Fruit fly (Drosophila melanogaster): ENCODE measurements around the gene Ost48.

Gene Ost48

dm6 chrX:9159736-9160135, 1.4 kb upstream of the Ost48 start, which contains the start of gene NdufA3 (continued):
- TF ChIP-seq CG12299 (tag; optimal IDR thresholded peaks at IDR 0.05) (no peak), grau (tag; optimal IDR thresholded peaks at IDR 0.05) (no peak), D19A (tag; optimal IDR thresholded peaks at IDR 0.05) (no peak), CG32772 (GFP tag; IDR thresholded peaks at IDR 0.05) (no peak), Xbp1 (GFP tag; optimal IDR thresholded peaks at IDR 0.05) (no peak), hbn (GFP tag; IDR thresholded peaks at IDR 0.05; ENCODE audit: partially characterized antibody) (peak; percentile 81), al (GFP tag; IDR thresholded peaks at IDR 0.05) (no peak), abd-A (tag; optimal IDR thresholded peaks at IDR 0.05) (no peak), CG7357 (GFP tag; IDR thresholded peaks at IDR 0.05) (no peak), chinmo (GFP tag; IDR thresholded peaks at IDR 0.05; ENCODE audit: partially characterized antibody) (0 out of 4 replicates have a peak, but pooled peaks have one; percentile 71), Blimp-1 (GFP tag; optimal IDR thresholded peaks at IDR 0.05) (no peak), kni (GFP tag; optimal IDR thresholded peaks at IDR 0.05) (no peak), CG4282 (GFP tag; optimal IDR thresholded peaks at IDR 0.05) (no peak), Bteb2 (GFP tag; optimal IDR thresholded peaks at IDR 0.05) (no peak), CG9817 (tag; optimal IDR thresholded peaks at IDR 0.05) (no peak), CG14050 (GFP tag; IDR thresholded peaks at IDR 0.05) (no peak), Usf (GFP tag; optimal IDR thresholded peaks at IDR 0.05) (no peak), az2 (GFP tag; optimal IDR thresholded peaks at IDR 0.05) (no peak), CG12236 (GFP tag; optimal IDR thresholded peaks at IDR 0.05) (no peak), Sox102F (GFP tag; optimal IDR thresholded peaks at IDR 0.05) (no peak), CG17912 (GFP tag; optimal IDR thresholded peaks at IDR 0.05) (no peak), Ptx1 (GFP tag; IDR thresholded peaks at IDR 0.05) (no peak), pum (GFP tag; optimal IDR thresholded peaks at IDR 0.05) (no peak), ase (GFP tag; IDR thresholded peaks at IDR 0.05) (no peak), CG10321 (GFP tag; IDR thresholded peaks at IDR 0.05) (no peak), CG11504 (tag; optimal IDR thresholded peaks at IDR 0.05) (no peak), Bdp1 (GFP tag; optimal IDR thresholded peaks at IDR 0.05) (no peak), sc (optimal IDR thresholded peaks at IDR 0.05) (no peak), sc (GFP tag; optimal IDR thresholded peaks at IDR 0.05) (no peak), CG17186 (GFP tag; optimal IDR thresholded peaks at IDR 0.05) (no peak), CG2678 (tag; optimal IDR thresholded peaks at IDR 0.05) (no peak), nom (GFP tag; optimal IDR thresholded peaks at IDR 0.05) (no peak), ems (GFP tag; optimal IDR thresholded peaks at IDR 0.05) (no peak), Fer2 (tag; optimal IDR thresholded peaks at IDR 0.05) (no peak), zen2 (GFP tag; IDR thresholded peaks at IDR 0.05; ENCODE audit: partially characterized antibody) (peak; percentile 67; the same call in 2 of the 3 replicates), CG11093 (GFP tag; IDR thresholded peaks at IDR 0.05) (no peak), Dref (GFP tag; IDR thresholded peaks at IDR 0.05) (peak; percentile 84), Med (GFP tag) (peak; percentile 20), CG42726 (GFP tag; IDR thresholded peaks at IDR 0.05; ENCODE audit: partially characterized antibody) (peak; percentile 73; the same call in 1 of the 2 replicates), H2.0 (GFP tag; IDR thresholded peaks at IDR 0.05) (no peak), run (tag; optimal IDR thresholded peaks at IDR 0.05) (no peak), CG16813 (GFP tag; IDR thresholded peaks at IDR 0.05; ENCODE audit: partially characterized antibody) (peak; percentile 72), CG16815 (GFP tag; optimal IDR thresholded peaks at IDR 0.05) (no peak), org-1 (GFP tag; optimal IDR thresholded peaks at IDR 0.05) (no peak), CG9727 (GFP tag; optimal IDR thresholded peaks at IDR 0.05) (no peak), Sry-δ (GFP tag; optimal IDR thresholded peaks at IDR 0.05) (peak; percentile 86), CG3847 (GFP tag; IDR thresholded peaks at IDR 0.05) (0 out of 2 replicates have a peak, but pooled peaks have one; percentile 5), tna (GFP tag; IDR thresholded peaks at IDR 0.05; ENCODE audit: partially characterized antibody) (peak; percentile 71), CG18619 (GFP tag; optimal IDR thresholded peaks at IDR 0.05) (no peak), CG3065 (GFP tag; optimal IDR thresholded peaks at IDR 0.05) (no peak), tio (GFP tag; optimal IDR thresholded peaks at IDR 0.05) (no peak)
